ENCODE assay signal across 4 worm cellular contexts in the genomic region with DNA sequence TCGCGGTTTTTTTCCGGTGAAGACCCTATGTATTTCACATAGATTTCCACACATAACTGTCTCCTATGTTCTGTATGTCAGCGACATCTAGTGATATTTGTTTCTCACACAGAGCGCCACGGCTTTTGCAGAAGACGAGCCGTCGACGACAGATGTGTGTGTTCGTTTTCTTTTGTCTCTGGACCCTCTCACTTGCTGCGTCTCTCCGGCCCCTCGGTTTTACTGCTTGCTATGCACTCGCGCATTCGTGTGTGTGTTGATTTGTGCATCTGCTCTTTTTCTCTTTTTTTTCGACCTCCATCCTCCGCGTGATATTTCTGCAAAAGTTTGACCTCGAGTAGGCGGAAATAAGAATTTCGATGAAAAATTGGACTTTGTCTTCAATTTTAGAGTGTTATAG.
A peak's percentile ranks its signal among the peaks of the same experiment; 100 is the strongest.
TF ChIP-seq lines count a peak whose summit lies in the region.

No protein-coding gene starts in this region.

TF ChIP-seq in whole organism, L1 larva, 84 proteins besides CTCF, POLR2A, EP300 and RAD21 (continued from another document):
- no peak for TF ChIP-seq egl-27 (tag; optimal IDR thresholded peaks at IDR 0.05; lab: Kevin White, UChicago)
- peak; percentile 18 for TF ChIP-seq irx-1 (tag; optimal IDR thresholded peaks at IDR 0.05; lab: Kevin White, UChicago)
- no peak for TF ChIP-seq unc-86 (tag; optimal IDR thresholded peaks at IDR 0.05; lab: Kevin White, UChicago)
- TF ChIP-seq dpl-1 (GFP tag; optimal IDR thresholded peaks at IDR 0.05; lab: Kevin White, UChicago): peak in 1 of 3 experiments; percentile 11
- peak; percentile 48 for TF ChIP-seq mep-1 (tag; optimal IDR thresholded peaks at IDR 0.05; lab: Kevin White, UChicago)
- peak in 1 of 2 experiments; percentile 21 for TF ChIP-seq lin-35 (GFP tag; optimal IDR thresholded peaks at IDR 0.05; lab: Kevin White, UChicago)
- peak; percentile 30 for TF ChIP-seq nhr-47 (tag; optimal IDR thresholded peaks at IDR 0.05; lab: Kevin White, UChicago)
- TF ChIP-seq rnt-1 (tag; optimal IDR thresholded peaks at IDR 0.05; lab: Kevin White, UChicago): peak; percentile 24
- no peak for TF ChIP-seq nhr-11 (tag; optimal IDR thresholded peaks at IDR 0.05; lab: Kevin White, UChicago)
- peak; percentile 13 for TF ChIP-seq fkh-10 (GFP tag; optimal IDR thresholded peaks at IDR 0.05; lab: Kevin White, UChicago)

TF ChIP-seq in whole organism, L3 larva, 47 proteins besides CTCF, POLR2A, EP300 and RAD21 (continued from another document):
- peak; percentile 46 for TF ChIP-seq lin-39 (tag; optimal IDR thresholded peaks at IDR 0.05; lab: Kevin White, UChicago)
- peak; percentile 52 for TF ChIP-seq hmg-11 (tag; optimal IDR thresholded peaks at IDR 0.05; lab: Kevin White, UChicago)
- TF ChIP-seq ZK546.5 (tag; optimal IDR thresholded peaks at IDR 0.05; lab: Kevin White, UChicago): no peak
- TF ChIP-seq elt-1 (tag; optimal IDR thresholded peaks at IDR 0.05; lab: Kevin White, UChicago): no peak
- TF ChIP-seq lin-15B (tag; optimal IDR thresholded peaks at IDR 0.05; lab: Kevin White, UChicago): peak; percentile 29
- no peak for TF ChIP-seq elt-2 (tag; optimal IDR thresholded peaks at IDR 0.05; lab: Kevin White, UChicago)

TF ChIP-seq in whole organism, L4 larva, 104 proteins besides CTCF, POLR2A, EP300 and RAD21 (continued from another document):
- TF ChIP-seq dpl-1 (GFP tag; optimal IDR thresholded peaks at IDR 0.05; lab: Kevin White, UChicago) (peak; percentile 1), unc-62 (GFP tag; optimal IDR thresholded peaks at IDR 0.05 in 1 of 2; lab: Kevin White, UChicago) (peak in 1 of 2 experiments; percentile 14), unc-62 (tag; optimal IDR thresholded peaks at IDR 0.05; lab: Kevin White, UChicago) (no peak)

TF ChIP-seq in whole organism, late embryonic, 69 proteins besides CTCF, POLR2A, EP300 and RAD21 (continued from another document):
- TF ChIP-seq lin-11 (tag; optimal IDR thresholded peaks at IDR 0.05; lab: Kevin White, UChicago): no peak
- no peak for TF ChIP-seq gmeb-2 (tag; optimal IDR thresholded peaks at IDR 0.05; lab: Kevin White, UChicago)
- peak; percentile 54 for TF ChIP-seq sox-2 (GFP tag; IDR thresholded peaks at IDR 0.05; lab: Robert Waterston, UW)
- peak; percentile 23 for TF ChIP-seq hlh-30 (tag; optimal IDR thresholded peaks at IDR 0.05; lab: Kevin White, UChicago; ENCODE audit: insufficient read depth)
- TF ChIP-seq ceh-18 (tag; optimal IDR thresholded peaks at IDR 0.05; lab: Kevin White, UChicago): no peak
- TF ChIP-seq T23F11.4 (GFP tag; optimal IDR thresholded peaks at IDR 0.05; lab: Kevin White, UChicago): no peak
- TF ChIP-seq unc-55 (GFP tag; optimal IDR thresholded peaks at IDR 0.05; lab: Kevin White, UChicago): peak; percentile 5
- no peak for TF ChIP-seq K09A11.1 (tag; optimal IDR thresholded peaks at IDR 0.05; lab: Kevin White, UChicago; ENCODE audit: insufficient read depth)
- no peak for TF ChIP-seq ceh-19 (GFP tag; optimal IDR thresholded peaks at IDR 0.05; lab: Kevin White, UChicago)
- TF ChIP-seq fkh-10 (GFP tag; optimal IDR thresholded peaks at IDR 0.05; lab: Kevin White, UChicago): no peak
- no peak for TF ChIP-seq ttx-3 (tag; optimal IDR thresholded peaks at IDR 0.05; lab: Kevin White, UChicago)
- no peak for TF ChIP-seq che-1 (tag; optimal IDR thresholded peaks at IDR 0.05; lab: Kevin White, UChicago)
- no peak for TF ChIP-seq lim-6 (tag; optimal IDR thresholded peaks at IDR 0.05; lab: Kevin White, UChicago)
- no peak for TF ChIP-seq ceh-30 (tag; optimal IDR thresholded peaks at IDR 0.05; lab: Kevin White, UChicago)
- peak; percentile 42 for TF ChIP-seq hlh-8 (tag; optimal IDR thresholded peaks at IDR 0.05; lab: Kevin White, UChicago)
TF ChIP-seq in whole organism, late embryonic: peak in this region for 7.
